Fruit fly (Drosophila melanogaster): ENCODE data around the gene CG16734.
A peak's percentile ranks its signal among the peaks of the same experiment; 100 is the strongest.

Gene CG16734

dm6 chr3R:9254798-9255197 lies at the start of gene CG16734:
Gene CG16734 (plus strand): TSS chr3R:9255052.
- TF ChIP-seq Hr78 (GFP tag; optimal IDR thresholded peaks at IDR 0.05), result no peak
- TF ChIP-seq Mio (GFP tag; optimal IDR thresholded peaks at IDR 0.05), result no peak
- TF ChIP-seq sv (GFP tag; optimal IDR thresholded peaks at IDR 0.05), result no peak
- TF ChIP-seq Sp1 (GFP tag; optimal IDR thresholded peaks at IDR 0.05), result no peak
- no peak for TF ChIP-seq OdsH (GFP tag; optimal IDR thresholded peaks at IDR 0.05)

- TF ChIP-seq Vsx2 (GFP tag; optimal IDR thresholded peaks at IDR 0.05; ENCODE audit: partially characterized antibody), result no peak
- peak; percentile 4 for TF ChIP-seq h (GFP tag; optimal IDR thresholded peaks at IDR 0.05)
- TF ChIP-seq HLH106 (tag; optimal IDR thresholded peaks at IDR 0.05), result no peak
Measured at dm6 chr3R:9213029-9213428, 41.8 kb upstream of the CG16734 start.

dm6 chr3R:9214235-9214634 lies 40.6 kb upstream of the CG16734 start:
- TF ChIP-seq Myc (optimal IDR thresholded peaks at IDR 0.05) (peak; percentile 100), Rel (GFP tag; optimal IDR thresholded peaks at IDR 0.05) (no peak), Rel (tag; optimal IDR thresholded peaks at IDR 0.05) (no peak)

dm6 chr3R:9215551-9215950 lies 39.3 kb upstream of the CG16734 start:
- TF ChIP-seq Dif (GFP tag; optimal IDR thresholded peaks at IDR 0.05; ENCODE audit: partially characterized antibody), result no peak

dm6 chr3R:9217607-9218006 lies 37.2 kb upstream of the CG16734 start:
- TF ChIP-seq Dif (GFP tag; optimal IDR thresholded peaks at IDR 0.05; ENCODE audit: partially characterized antibody), result no peak
- no peak for TF ChIP-seq Myc (optimal IDR thresholded peaks at IDR 0.05)
- TF ChIP-seq h (GFP tag; optimal IDR thresholded peaks at IDR 0.05), result no peak
- TF ChIP-seq Mio (GFP tag; optimal IDR thresholded peaks at IDR 0.05), result no peak

- TF ChIP-seq h (GFP tag; optimal IDR thresholded peaks at IDR 0.05) (peak; percentile 25), Hr78 (GFP tag; optimal IDR thresholded peaks at IDR 0.05) (no peak), HLH106 (tag; optimal IDR thresholded peaks at IDR 0.05) (peak; percentile 5), foxo (GFP tag; optimal IDR thresholded peaks at IDR 0.05) (peak in 1 of 2 experiments; percentile 30), fru (GFP tag; optimal IDR thresholded peaks at IDR 0.05) (peak; percentile 56), Hnf4 (GFP tag; optimal IDR thresholded peaks at IDR 0.05) (no peak), OdsH (GFP tag; optimal IDR thresholded peaks at IDR 0.05) (peak; percentile 9), sv (GFP tag; optimal IDR thresholded peaks at IDR 0.05) (peak; percentile 29), pan (optimal IDR thresholded peaks at IDR 0.05) (no peak), Dfd (GFP tag; optimal IDR thresholded peaks at IDR 0.05) (no peak), rgr (GFP tag; optimal IDR thresholded peaks at IDR 0.05) (peak; percentile 43), psq (GFP tag; optimal IDR thresholded peaks at IDR 0.05) (peak; percentile 96), ey (GFP tag; optimal IDR thresholded peaks at IDR 0.05) (peak; percentile 18), br (GFP tag; optimal IDR thresholded peaks at IDR 0.05) (peak; percentile 33)
Measured at dm6 chr3R:9220064-9220864, 34.6 kb upstream of the CG16734 start.

- no peak for TF ChIP-seq Dif (GFP tag; optimal IDR thresholded peaks at IDR 0.05; ENCODE audit: partially characterized antibody)
- no peak for TF ChIP-seq Sp1 (GFP tag; optimal IDR thresholded peaks at IDR 0.05)
- no peak for TF ChIP-seq HLH106 (tag; optimal IDR thresholded peaks at IDR 0.05)
Measured at dm6 chr3R:9222355-9222754, 32.5 kb upstream of the CG16734 start.

- TF ChIP-seq CG32264 (GFP tag; optimal IDR thresholded peaks at IDR 0.05) (no peak), Hnf4 (GFP tag; optimal IDR thresholded peaks at IDR 0.05) (no peak), sv (GFP tag; optimal IDR thresholded peaks at IDR 0.05) (peak; percentile 47), foxo (GFP tag; optimal IDR thresholded peaks at IDR 0.05) (peak in 1 of 2 experiments; percentile 23), jim (GFP tag; optimal IDR thresholded peaks at IDR 0.05) (no peak), psq (GFP tag; optimal IDR thresholded peaks at IDR 0.05) (peak; percentile 5), rgr (GFP tag; optimal IDR thresholded peaks at IDR 0.05) (peak; percentile 1), h (GFP tag; optimal IDR thresholded peaks at IDR 0.05) (peak; percentile 17), OdsH (GFP tag; optimal IDR thresholded peaks at IDR 0.05) (peak; percentile 8)
Measured at dm6 chr3R:9224807-9225206, 30.0 kb upstream of the CG16734 start.
